Fruit fly (Drosophila melanogaster) whole organism, wandering third instar larva: ENCODE data around the gene CG18258.

Experiments
- CG32264 ChIP-seq: fragments of 200-800 bp; sonication (Bioruptor generic); optimal IDR thresholded peaks from 2 replicates; lab custom pipeline; 2016; ENCODE audit warnings: missing biosample characterization, missing genetic modification characterization
- CG9705 ChIP-seq: fragments of 200-800 bp; sonication (Bioruptor generic); optimal IDR thresholded peaks from 2 replicates; lab custom pipeline; 2018; ENCODE audit warnings: missing biosample characterization, mild to moderate bottlenecking, missing genetic modification characterization
- CrebA ChIP-seq: fragments of 200-800 bp; sonication (Bioruptor generic); optimal IDR thresholded peaks from 2 replicates; lab custom pipeline; 2016; ENCODE audit warnings: missing biosample characterization, mild to moderate bottlenecking, missing genetic modification characterization, borderline replicate concordance
- Dfd ChIP-seq: fragments of >200 bp; optimal IDR thresholded peaks from 2 replicates; lab custom pipeline; 2017; ENCODE audit warnings: missing biosample characterization, missing genetic modification characterization
- Dif ChIP-seq: fragments of 200-275, 200-300 bp; sonication (Bioruptor generic); optimal IDR thresholded peaks from 2 replicates; lab custom pipeline; 2018; ENCODE audit warnings: missing biosample characterization, missing genetic modification characterization; ENCODE audit not compliant: partially characterized antibody
- HLH106 ChIP-seq: fragments of 200-800 bp; optimal IDR thresholded peaks from 3 replicates; lab custom pipeline; 2019; ENCODE audit warnings: missing biosample characterization, mild to moderate bottlenecking, missing genetic modification characterization, moderate library complexity
- Hnf4 ChIP-seq: fragments of 200-800 bp; sonication (Bioruptor generic); optimal IDR thresholded peaks from 2 replicates; lab custom pipeline; 2016; ENCODE audit warnings: missing biosample characterization, mild to moderate bottlenecking, missing genetic modification characterization
- Hr78 ChIP-seq: fragments of >200 bp; optimal IDR thresholded peaks from 2 replicates; lab custom pipeline; 2017; ENCODE audit warnings: missing biosample characterization, missing genetic modification characterization
- Jra ChIP-seq: sonication (Bioruptor generic); optimal IDR thresholded peaks from 2 replicates; lab custom pipeline; 2016; ENCODE audit warnings: missing biosample characterization, missing genetic modification characterization
- Myc ChIP-seq: fragments of >200 bp; optimal IDR thresholded peaks from 2 replicates; lab custom pipeline; 2017
- N ChIP-seq: fragments of >200 bp; optimal IDR thresholded peaks from 2 replicates; lab custom pipeline; 2018; ENCODE audit warnings: missing biosample characterization, missing external identifiers, missing genetic modification characterization
- Rel ChIP-seq, 2 experiments: fragments of 200-800 bp; sonication (Bioruptor generic) in 1 of 2; optimal IDR thresholded peaks; 2 replicates in 1 of 2; 3 replicates in 1 of 2; lab custom pipeline; 2016 to 2019; ENCODE audit warnings: mild to moderate bottlenecking in 2 of 2, missing biosample characterization in 2 of 2, missing genetic modification characterization in 2 of 2, moderate library complexity in 1 of 2
- Sp1 ChIP-seq: fragments of 200-800 bp; sonication (Bioruptor generic); optimal IDR thresholded peaks from 3 replicates; lab custom pipeline; 2019; ENCODE audit warnings: missing biosample characterization, mild to moderate bottlenecking, missing genetic modification characterization, moderate library complexity
- Vsx2 ChIP-seq: fragments of 200-300, 225-300 bp; sonication (Bioruptor generic); optimal IDR thresholded peaks from 2 replicates; lab custom pipeline; 2018; ENCODE audit warnings: missing biosample characterization, missing genetic modification characterization; ENCODE audit not compliant: partially characterized antibody
- br ChIP-seq: fragments of 200-800 bp; sonication (Bioruptor generic); optimal IDR thresholded peaks from 2 replicates; lab custom pipeline; 2016; ENCODE audit warnings: missing biosample characterization, missing genetic modification characterization
- dl ChIP-seq, 2 experiments: fragments of 175-275, 200-275 bp in 1 of 2; fragments of 200-275 bp in 1 of 2; sonication (Bioruptor generic); optimal IDR thresholded peaks; lab custom pipeline; 2018; ENCODE audit warnings: mild to moderate bottlenecking in 2 of 2, missing biosample characterization in 2 of 2, missing genetic modification characterization in 2 of 2, moderate library complexity in 2 of 2; ENCODE audit not compliant: partially characterized antibody in 2 of 2, insufficient read depth in 1 of 2
- dmrt93B ChIP-seq: fragments of 200-800 bp; sonication (Bioruptor generic); optimal IDR thresholded peaks from 2 replicates; lab custom pipeline; 2018; ENCODE audit warnings: missing biosample characterization, mild to moderate bottlenecking, missing genetic modification characterization
- dsf ChIP-seq: sonication (Bioruptor generic); optimal IDR thresholded peaks from 2 replicates; lab custom pipeline; 2016; ENCODE audit warnings: missing biosample characterization, missing genetic modification characterization, borderline replicate concordance
- ey ChIP-seq: fragments of 200-800 bp; sonication (Bioruptor generic); optimal IDR thresholded peaks from 2 replicates; lab custom pipeline; 2016; ENCODE audit warnings: missing biosample characterization, missing genetic modification characterization
- foxo ChIP-seq, 2 experiments: fragments of 200-800 bp; sonication (Bioruptor generic); optimal IDR thresholded peaks; 2 replicates in 1 of 2; 3 replicates in 1 of 2; lab custom pipeline; 2016 to 2017; ENCODE audit warnings: missing biosample characterization in 2 of 2, missing genetic modification characterization in 2 of 2
- fru ChIP-seq: fragments of 200-800 bp; sonication (Bioruptor generic); optimal IDR thresholded peaks from 3 replicates; lab custom pipeline; 2016; ENCODE audit warnings: missing biosample characterization, mild to moderate bottlenecking, missing genetic modification characterization
- h ChIP-seq: fragments of 200-800 bp; sonication (Bioruptor generic); optimal IDR thresholded peaks from 3 replicates; lab custom pipeline; 2016; ENCODE audit warnings: missing biosample characterization, mild to moderate bottlenecking, missing genetic modification characterization
- pan ChIP-seq: fragments of >200 bp; optimal IDR thresholded peaks from 2 replicates; lab custom pipeline; 2017
- psq ChIP-seq: fragments of 200-800 bp; sonication (Bioruptor generic); optimal IDR thresholded peaks from 3 replicates; lab custom pipeline; 2017; ENCODE audit warnings: missing biosample characterization, mild to moderate bottlenecking, missing genetic modification characterization, moderate library complexity
- rgr ChIP-seq: fragments of 200-800 bp; sonication (Bioruptor generic); optimal IDR thresholded peaks from 3 replicates; lab custom pipeline; 2016; ENCODE audit warnings: missing biosample characterization, mild to moderate bottlenecking, missing genetic modification characterization
- sv ChIP-seq: fragments of 200-800 bp; sonication (Bioruptor generic); optimal IDR thresholded peaks from 3 replicates; lab custom pipeline; 2016; ENCODE audit warnings: missing biosample characterization, missing genetic modification characterization
- tai ChIP-seq: sonication (Bioruptor generic); optimal IDR thresholded peaks from 2 replicates; lab custom pipeline; 2016; ENCODE audit warnings: missing biosample characterization, missing genetic modification characterization

Gene CG18258

DNA sequence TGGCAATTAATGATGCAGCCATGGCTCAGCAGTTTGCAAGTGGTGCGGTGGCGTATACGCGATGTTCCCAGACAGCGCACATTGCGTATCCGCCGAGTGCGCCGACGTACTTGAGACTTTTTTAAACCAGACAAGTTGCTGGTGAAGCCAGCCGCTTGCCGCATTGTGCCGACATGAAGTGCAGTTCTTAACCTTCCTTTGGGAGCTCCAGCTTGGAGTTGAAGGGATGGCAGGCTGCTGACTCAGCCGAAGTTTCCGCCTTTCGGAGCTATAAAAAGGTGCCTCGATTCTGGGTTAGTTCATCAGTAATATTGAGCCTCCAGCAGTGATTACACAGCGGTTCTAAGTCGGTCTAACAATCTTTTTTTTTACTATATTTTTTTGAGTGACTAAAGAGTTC, 9.0 kb downstream of the CG18258 start, which contains the start of gene CG5172:
TSS of gene CG5172 (plus strand) at position 301 of the 400 bp plus-strand sequence.
- no peak for TF ChIP-seq Hnf4 (GFP tag; lab: Kevin White, UChicago)
- TF ChIP-seq psq: no peak
- no peak for TF ChIP-seq CrebA (GFP tag; lab: Kevin White, UChicago)
- TF ChIP-seq Hr78 (GFP tag; lab: Kevin White, UChicago): no peak

DNA sequence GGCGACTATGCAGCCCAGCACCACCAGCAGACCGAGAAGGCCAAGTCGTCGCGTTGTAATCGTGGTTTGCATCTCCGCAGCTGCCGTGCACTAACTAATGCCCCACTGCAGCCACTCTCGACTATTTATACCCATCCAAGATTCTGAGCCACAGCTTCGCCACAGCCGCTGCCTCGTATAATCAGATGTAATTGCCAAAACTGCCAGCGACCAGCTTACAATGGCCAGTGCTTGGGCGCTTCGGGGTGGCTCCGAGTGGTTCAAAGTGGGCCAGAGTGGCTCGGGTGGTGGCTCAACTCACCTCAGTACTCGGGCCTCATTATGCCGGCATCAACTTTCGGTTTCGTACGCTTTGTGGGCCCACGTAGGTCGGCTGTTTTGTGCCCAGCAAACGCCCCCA, 11.6 kb downstream of the CG18258 start, which contains the start of gene CG34327:
TSS of gene CG34327 (minus strand) at position 101 of the 400 bp plus-strand sequence.
- TF ChIP-seq HLH106 (tag; lab: Kevin White, UChicago) (no peak), pan (lab: Kevin White, UChicago) (no peak), Vsx2 (GFP tag; lab: Kevin White, UChicago) (no peak), Sp1 (GFP tag; lab: Kevin White, UChicago) (no peak)

DNA sequence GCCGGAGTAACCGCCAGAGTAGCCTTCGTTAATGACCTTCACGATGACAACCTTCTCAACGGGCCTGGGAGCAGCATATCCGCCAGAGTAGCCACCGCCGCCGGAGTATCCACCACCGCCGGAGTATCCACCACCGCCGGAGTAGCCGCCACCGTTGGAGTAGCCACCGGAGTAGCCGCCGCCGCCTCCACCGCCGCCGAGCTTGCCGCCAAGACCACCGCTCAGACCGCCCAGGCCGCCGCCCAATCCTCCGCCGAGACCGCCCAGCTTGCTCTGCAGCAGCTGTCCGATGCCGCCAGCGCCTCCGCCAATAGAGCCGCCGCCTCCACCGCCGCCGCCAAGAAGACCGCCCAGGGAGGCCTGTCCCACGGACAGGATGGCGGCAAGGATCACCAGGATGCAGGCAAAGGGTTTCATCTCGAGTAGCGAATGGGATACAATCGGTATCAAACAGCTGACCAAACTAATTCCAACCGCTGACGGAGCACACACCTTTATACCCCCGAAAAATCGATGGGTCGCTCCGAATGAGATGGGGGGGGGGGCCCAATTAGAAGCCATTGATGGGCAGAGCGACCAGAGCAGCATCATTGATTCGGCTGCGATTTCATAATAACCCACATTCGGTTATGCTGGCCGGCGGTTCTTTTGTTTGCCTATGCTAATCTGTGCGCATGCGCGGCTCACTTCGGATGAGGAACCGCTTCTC, 14.0 kb downstream of the CG18258 start:
- TF ChIP-seq Dfd (GFP tag; lab: Kevin White, UChicago): peak; percentile 68
- TF ChIP-seq N (GFP tag; lab: Kevin White, UChicago): no peak

DNA sequence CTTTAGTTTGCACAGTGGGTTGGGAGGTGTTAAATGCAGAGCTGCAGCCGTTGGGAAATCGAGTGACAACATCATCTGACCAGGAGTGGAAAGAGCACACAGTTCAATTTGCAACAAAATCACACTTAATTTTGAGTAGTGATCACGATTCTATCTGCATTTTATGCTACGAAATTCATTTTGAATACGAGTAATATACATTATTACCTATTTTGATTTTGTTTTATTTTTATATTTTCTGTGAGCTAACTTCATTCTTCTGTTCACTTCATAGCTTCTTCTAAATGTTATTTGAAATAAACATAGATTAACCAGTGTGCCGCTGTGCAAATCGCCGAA, 14.5 kb downstream of the CG18258 start, which contains the start of gene CG10598:
TSS of gene CG10598 (minus strand) at position 187 of the 339 bp plus-strand sequence.
- TF ChIP-seq Myc (lab: Kevin White, UChicago): no peak
- TF ChIP-seq CG32264: no peak
- no peak for TF ChIP-seq CG9705 (GFP tag; lab: Kevin White, UChicago)
- no peak for TF ChIP-seq dsf (GFP tag; lab: Kevin White, UChicago)
- no peak for TF ChIP-seq tai (GFP tag; lab: Kevin White, UChicago)
- TF ChIP-seq Jra (GFP tag; lab: Kevin White, UChicago): no peak
- TF ChIP-seq h (GFP tag; lab: Kevin White, UChicago): no peak
- no peak for TF ChIP-seq dl (GFP tag; optimal IDR thresholded peaks at IDR 0.05; lab: Kevin White, UChicago; ENCODE audit: insufficient read depth in 1 of 2, partially characterized antibody in 2 of 2)
- TF ChIP-seq fru: no peak
- no peak for TF ChIP-seq br
- no peak for TF ChIP-seq Dfd (GFP tag; lab: Kevin White, UChicago)
- no peak for TF ChIP-seq HLH106 (tag; lab: Kevin White, UChicago)
- TF ChIP-seq dmrt93B (GFP tag; lab: Kevin White, UChicago): no peak
- no peak for TF ChIP-seq Hnf4 (GFP tag; lab: Kevin White, UChicago)

DNA sequence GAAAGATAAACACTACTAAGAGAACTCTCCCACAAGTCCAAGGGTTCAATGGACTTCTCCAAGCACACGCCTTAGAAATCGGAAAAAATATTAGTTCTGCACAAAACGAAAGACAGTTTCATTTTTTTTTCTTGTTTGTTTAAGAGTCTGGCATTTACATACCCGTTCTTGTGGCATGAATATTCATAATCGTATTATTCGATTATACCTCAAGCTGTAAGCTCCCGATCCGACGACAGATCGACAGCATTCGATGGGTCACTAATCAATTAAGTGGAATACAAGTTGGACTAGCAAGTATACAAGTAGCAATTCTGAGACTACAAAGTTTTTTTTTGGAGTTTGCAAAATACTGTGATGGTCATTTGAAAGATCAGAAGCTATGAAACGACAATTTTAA, 15.4 kb downstream of the CG18258 start:
- TF ChIP-seq sv (GFP tag; lab: Kevin White, UChicago) (no peak), Rel (GFP tag; optimal IDR thresholded peaks at IDR 0.05; lab: Kevin White, UChicago) (no peak), Rel (tag; optimal IDR thresholded peaks at IDR 0.05; lab: Kevin White, UChicago) (no peak), br (no peak), Jra (GFP tag; lab: Kevin White, UChicago) (no peak)

DNA sequence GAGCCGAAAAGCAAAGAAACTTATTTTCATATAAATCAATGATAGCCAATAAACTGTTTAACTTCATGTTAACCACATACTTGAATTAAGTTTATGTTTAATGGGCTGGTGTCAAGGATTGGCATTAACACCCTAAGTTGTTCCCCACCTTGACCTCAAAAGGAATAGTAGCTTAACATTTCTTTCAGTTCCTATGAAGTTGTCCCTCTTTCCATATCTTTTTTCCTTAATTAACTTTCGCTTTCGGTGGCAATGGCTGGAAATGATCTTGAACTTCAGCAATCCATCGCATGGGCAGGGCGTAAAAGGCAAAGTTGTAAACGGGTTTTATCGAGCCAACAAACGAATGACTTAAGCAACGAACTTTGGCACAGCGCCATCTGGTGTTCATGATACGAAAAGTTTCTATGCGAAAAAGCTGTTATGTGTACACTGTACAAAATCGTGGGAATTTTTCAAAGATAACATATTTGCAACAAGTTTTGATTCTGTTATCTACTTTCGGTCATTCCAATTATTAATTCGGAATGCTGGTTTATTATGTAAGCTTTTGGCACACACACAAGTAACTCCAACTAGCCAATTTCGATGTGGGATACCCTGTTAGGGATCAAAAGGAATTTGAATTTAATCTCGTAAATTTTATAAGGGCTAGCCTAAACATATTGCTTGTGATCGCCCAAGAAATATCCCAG, 17.5 kb downstream of the CG18258 start:
- TF ChIP-seq rgr (peak; percentile 40), Hnf4 (GFP tag; lab: Kevin White, UChicago) (peak; percentile 29), CrebA (GFP tag; lab: Kevin White, UChicago) (no peak), fru (peak; percentile 32), ey (GFP tag; lab: Kevin White, UChicago) (peak; percentile 25), foxo (GFP tag; optimal IDR thresholded peaks at IDR 0.05; lab: Kevin White, UChicago) (peak in 1 of 2 experiments; percentile 45), Dif (GFP tag; lab: Kevin White, UChicago) (no peak), br (peak; percentile 23)
